Worm (Caenorhabditis elegans) whole organism, L3 larva: ENCODE results near the gene set-17.

Experiments
- R02D3.7 ChIP-seq: fragments of 150-350 bp; optimal IDR thresholded peaks from 2 replicates; lab custom pipeline; 2014; ENCODE audit warnings: missing biosample characterization, missing genetic modification characterization
- ceh-82 ChIP-seq: fragments of 150-350 bp; optimal IDR thresholded peaks from 2 replicates; lab custom pipeline; 2014; ENCODE audit warnings: missing biosample characterization, missing genetic modification characterization
- ceh-9 ChIP-seq: sonication (generic microtip); optimal IDR thresholded peaks from 2 replicates; lab custom pipeline; 2018; ENCODE audit warnings: missing biosample characterization, missing genetic modification characterization
- lin-15B ChIP-seq: fragments of 150-350 bp; optimal IDR thresholded peaks from 2 replicates; lab custom pipeline; 2014; ENCODE audit warnings: missing biosample characterization, missing genetic modification characterization
- nhr-237 ChIP-seq: fragments of 150-350 bp; optimal IDR thresholded peaks from 2 replicates; lab custom pipeline; 2014; ENCODE audit warnings: missing biosample characterization, missing genetic modification characterization
- nhr-25 ChIP-seq: sonication (generic microtip); optimal IDR thresholded peaks from 2 replicates; lab custom pipeline; 2017; ENCODE audit warnings: missing biosample characterization, missing genetic modification characterization
- nhr-76 ChIP-seq: fragments of 150-350 bp; sonication (generic microtip); optimal IDR thresholded peaks from 5 replicates; lab custom pipeline; 2014; ENCODE audit warnings: missing biosample characterization, missing genetic modification characterization
- sea-2 ChIP-seq: fragments of 150-350 bp; sonication (generic microtip); optimal IDR thresholded peaks from 4 replicates; lab custom pipeline; 2014; ENCODE audit warnings: missing biosample characterization, missing genetic modification reagents, missing genetic modification characterization
- zag-1 ChIP-seq: fragments of 150-350 bp; optimal IDR thresholded peaks from 2 replicates; lab custom pipeline; 2014; ENCODE audit warnings: missing biosample characterization, missing genetic modification characterization

ce11 chrII:8920955-8921354 is 19.3 kb downstream of the set-17 start:
- TF ChIP-seq ceh-9 (tag; lab: Kevin White, UChicago) (no peak), nhr-76 (tag; lab: Kevin White, UChicago) (no peak), nhr-237 (tag; lab: Kevin White, UChicago) (no peak), ceh-82 (tag; lab: Kevin White, UChicago) (no peak), nhr-25 (tag; lab: Kevin White, UChicago) (no peak), sea-2 (GFP tag; lab: Kevin White, UChicago) (no peak), R02D3.7 (tag; lab: Kevin White, UChicago) (no peak), zag-1 (tag; lab: Kevin White, UChicago) (no peak), lin-15B (no peak)
